Fruit fly (Drosophila melanogaster): ENCODE measurements around the gene ear.

Gene ear

DNA sequence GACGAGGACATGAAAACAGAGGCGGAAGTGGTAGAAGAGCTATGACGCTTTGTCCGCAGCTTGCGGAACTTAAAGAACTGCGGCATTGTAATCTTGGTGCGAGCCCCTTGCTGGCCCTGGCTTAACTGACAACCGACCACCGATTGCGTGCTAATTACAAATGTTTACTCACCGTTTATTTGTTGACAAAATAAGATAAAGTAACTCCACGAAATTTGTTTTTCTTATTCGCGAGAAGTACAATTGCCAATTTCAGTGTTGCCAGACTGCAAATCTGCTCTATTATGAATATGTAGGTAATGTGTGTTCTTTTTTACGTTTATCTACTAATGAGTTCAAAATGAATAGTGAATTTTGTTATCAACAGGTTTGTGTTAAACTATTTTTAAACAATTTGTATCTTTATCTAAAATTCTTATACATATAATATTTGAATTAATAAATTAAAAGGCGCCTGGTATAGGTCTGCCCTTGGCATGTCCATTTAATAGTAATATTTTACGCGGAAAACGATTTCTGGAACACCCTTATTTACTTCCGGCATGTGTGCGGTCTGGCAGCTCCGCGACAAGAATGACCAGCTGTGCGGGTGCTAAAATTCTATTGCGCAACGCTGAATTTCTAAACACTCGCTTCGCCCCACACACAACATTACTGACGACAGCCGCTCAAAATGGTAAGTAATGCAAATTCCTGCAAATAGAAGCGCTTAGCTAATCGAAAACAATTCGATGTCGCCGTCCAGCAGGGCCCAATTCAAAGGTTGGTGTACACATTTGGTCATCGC, 36.3 kb downstream of the ear start, which contains the start of the genes Atg4b and Hibch:
Atg4b (minus strand) TSS at position 280 of the 787 bp plus-strand sequence.
Hibch (plus strand) TSS at position 585 of the 787 bp plus-strand sequence.
- TF ChIP-seq CG15710 (tag; optimal IDR thresholded peaks at IDR 0.05) (peak; percentile 84), Ets98B (GFP tag; IDR thresholded peaks at IDR 0.05) (peak; percentile 75), Pif1B (GFP tag; optimal IDR thresholded peaks at IDR 0.05) (no peak), EcR (GFP tag; optimal IDR thresholded peaks at IDR 0.05) (peak; percentile 17), CG32121 (GFP tag; IDR thresholded peaks at IDR 0.05) (peak; percentile 72), CG13204 (GFP tag; optimal IDR thresholded peaks at IDR 0.05) (no peak), CG9948 (tag; optimal IDR thresholded peaks at IDR 0.05) (peak; percentile 77), fd96Ca (GFP tag; IDR thresholded peaks at IDR 0.05) (peak; percentile 75; the same call in 2 of the 3 replicates), CG10348 (GFP tag; IDR thresholded peaks at IDR 0.05) (0 out of 2 replicates have a peak, but pooled peaks have one; percentile 20), CG4496 (GFP tag; IDR thresholded peaks at IDR 0.05) (peak; percentile 81), CG8301 (tag; optimal IDR thresholded peaks at IDR 0.05) (no peak), CG8159 (tag; optimal IDR thresholded peaks at IDR 0.05) (peak; percentile 89), gl (tag; optimal IDR thresholded peaks at IDR 0.05) (peak; percentile 55), CG14655 (GFP tag; optimal IDR thresholded peaks at IDR 0.05) (no peak), rn (GFP tag; IDR thresholded peaks at IDR 0.05) (peak; percentile 46; the same call in 1 of the 2 replicates), CG12605 (GFP tag; IDR thresholded peaks at IDR 0.05) (0 out of 2 replicates have a peak, but pooled peaks have one; percentile 26), Snoo (tag; optimal IDR thresholded peaks at IDR 0.05) (peak; percentile 63), CG17806 (tag; optimal IDR thresholded peaks at IDR 0.05) (peak; percentile 83), CG34367 (tag; optimal IDR thresholded peaks at IDR 0.05) (peak; percentile 68), D1 (tag; optimal IDR thresholded peaks at IDR 0.05) (no peak), Pif1A (GFP tag; optimal IDR thresholded peaks at IDR 0.05) (no peak)

DNA sequence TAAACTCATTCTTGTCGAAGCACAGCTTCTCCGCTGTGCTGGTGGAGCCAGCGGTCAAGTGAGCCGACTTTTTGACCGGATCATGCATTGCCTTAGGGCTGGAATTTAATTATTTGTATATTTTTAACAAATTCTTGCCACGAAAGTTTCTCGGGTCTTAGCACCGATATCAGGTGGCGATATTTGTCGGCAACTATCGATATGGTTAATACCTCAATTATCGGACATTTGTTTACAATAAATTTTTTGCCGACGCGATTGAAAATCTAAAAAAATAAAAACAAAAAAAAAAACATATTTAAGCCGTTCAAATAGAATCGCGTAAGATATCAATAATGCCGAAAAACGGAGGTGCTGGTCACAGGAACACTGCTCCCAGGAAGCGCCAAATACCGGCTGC, 40.9 kb downstream of the ear start, which contains the start of the genes Cog2 and Trax:
Cog2 (minus strand) TSS at position 168 of the 400 bp plus-strand sequence.
Trax (plus strand) TSS at position 203 of the 400 bp plus-strand sequence.
- TF ChIP-seq CG32121 (GFP tag; IDR thresholded peaks at IDR 0.05) (peak; percentile 19; the same call in 1 of the 2 replicates), CG8301 (tag; optimal IDR thresholded peaks at IDR 0.05) (no peak)

DNA sequence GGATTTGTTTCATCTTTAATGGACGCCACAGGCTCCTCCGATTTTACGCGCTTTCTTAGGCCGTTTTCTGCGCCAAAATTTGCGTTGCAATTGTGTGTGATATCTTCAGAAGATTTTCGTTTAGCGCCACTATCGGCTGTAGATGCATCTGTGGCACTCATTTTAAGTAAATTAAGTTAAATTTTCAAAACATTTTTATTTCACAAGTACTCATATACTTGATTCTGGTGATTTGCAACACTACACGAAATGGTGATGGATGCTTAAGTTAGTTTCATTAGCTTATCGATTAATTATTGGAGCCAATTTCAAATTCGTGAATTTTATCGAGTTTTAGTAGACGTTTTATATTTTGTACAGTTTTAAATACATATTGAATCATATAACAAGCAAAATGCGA, 43.1 kb downstream of the ear start, which contains the start of gene CG6171:
CG6171 (minus strand) TSS at position 250 of the 400 bp plus-strand sequence.
- TF ChIP-seq Pif1B (GFP tag; optimal IDR thresholded peaks at IDR 0.05): no peak
- TF ChIP-seq CG9948 (tag; optimal IDR thresholded peaks at IDR 0.05): no peak
- TF ChIP-seq fd96Ca (GFP tag; IDR thresholded peaks at IDR 0.05): no peak
- no peak for TF ChIP-seq CG13204 (GFP tag; optimal IDR thresholded peaks at IDR 0.05)
- no peak for TF ChIP-seq CG12605 (GFP tag; IDR thresholded peaks at IDR 0.05)
- TF ChIP-seq CG8301 (tag; optimal IDR thresholded peaks at IDR 0.05): no peak
- TF ChIP-seq CG10348 (GFP tag; IDR thresholded peaks at IDR 0.05): no peak
- no peak for TF ChIP-seq CG17806 (tag; optimal IDR thresholded peaks at IDR 0.05)
- TF ChIP-seq rn (GFP tag; IDR thresholded peaks at IDR 0.05): no peak
- TF ChIP-seq CG34367 (tag; optimal IDR thresholded peaks at IDR 0.05): no peak
- TF ChIP-seq Snoo (tag; optimal IDR thresholded peaks at IDR 0.05): no peak

DNA sequence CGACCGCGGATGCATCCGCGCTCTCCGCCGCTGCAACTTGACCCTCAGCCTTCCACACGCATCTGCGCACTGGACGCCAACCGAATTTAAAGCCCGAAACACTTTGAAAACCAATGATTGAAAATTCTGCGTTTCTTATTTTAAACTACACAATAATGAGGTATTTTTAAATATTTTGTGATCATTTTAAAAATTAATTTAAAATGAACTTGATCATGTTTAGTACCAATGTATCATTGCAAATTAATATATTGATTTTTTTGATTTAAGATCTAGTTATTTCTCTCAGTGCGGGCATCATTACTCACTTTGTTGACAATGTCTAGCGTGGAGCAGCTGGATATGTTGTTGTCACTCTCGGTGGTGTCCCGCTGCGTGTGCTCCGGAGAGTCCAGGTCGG, 46.3 kb downstream of the ear start:
- TF ChIP-seq CG13204 (GFP tag; optimal IDR thresholded peaks at IDR 0.05) (no peak), EcR (GFP tag; optimal IDR thresholded peaks at IDR 0.05) (no peak), CG15710 (tag; optimal IDR thresholded peaks at IDR 0.05) (peak; percentile 32), fd96Ca (GFP tag; IDR thresholded peaks at IDR 0.05) (no peak), CG8159 (tag; optimal IDR thresholded peaks at IDR 0.05) (no peak), Pif1B (GFP tag; optimal IDR thresholded peaks at IDR 0.05) (no peak), D1 (tag; optimal IDR thresholded peaks at IDR 0.05) (no peak), CG4496 (GFP tag; IDR thresholded peaks at IDR 0.05) (peak; percentile 76; the same call in 2 of the 3 replicates), Ets98B (GFP tag; IDR thresholded peaks at IDR 0.05) (peak; percentile 41), rn (GFP tag; IDR thresholded peaks at IDR 0.05) (no peak), CG12605 (GFP tag; IDR thresholded peaks at IDR 0.05) (peak; percentile 46; the same call in 1 of the 2 replicates), CG34367 (tag; optimal IDR thresholded peaks at IDR 0.05) (no peak), CG8301 (tag; optimal IDR thresholded peaks at IDR 0.05) (no peak), CG9948 (tag; optimal IDR thresholded peaks at IDR 0.05) (peak; percentile 43), CG10348 (GFP tag; IDR thresholded peaks at IDR 0.05) (no peak), CG14655 (GFP tag; optimal IDR thresholded peaks at IDR 0.05) (no peak), CG17806 (tag; optimal IDR thresholded peaks at IDR 0.05) (peak; percentile 55), Pif1A (GFP tag; optimal IDR thresholded peaks at IDR 0.05) (no peak), CG32121 (GFP tag; IDR thresholded peaks at IDR 0.05) (peak; percentile 62; the same call in 1 of the 2 replicates), Snoo (tag; optimal IDR thresholded peaks at IDR 0.05) (peak; percentile 19), gl (tag; optimal IDR thresholded peaks at IDR 0.05) (no peak)

DNA sequence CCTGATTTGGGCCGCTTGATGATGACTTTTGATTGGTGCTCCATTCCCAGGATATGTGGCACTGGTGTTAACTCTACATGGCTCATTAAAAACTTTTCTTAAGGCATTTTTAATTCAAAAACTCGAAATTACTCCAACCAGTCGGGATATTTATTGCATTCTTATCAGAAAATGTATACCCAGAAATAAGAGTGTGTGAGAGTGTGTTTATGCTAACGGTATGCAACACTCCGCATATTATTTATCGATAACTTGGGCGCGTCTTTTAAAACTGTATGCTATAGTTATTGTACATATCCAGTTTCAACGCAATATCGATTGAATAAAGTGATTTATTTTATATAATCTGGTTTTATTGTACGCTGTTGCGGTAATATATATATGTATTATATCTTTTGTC, 46.9 kb downstream of the ear start, which contains the start of gene CG34404:
CG34404 (minus strand) TSS at position 189 of the 400 bp plus-strand sequence.
- TF ChIP-seq CG14655 (GFP tag; optimal IDR thresholded peaks at IDR 0.05) (no peak), Snoo (tag; optimal IDR thresholded peaks at IDR 0.05) (no peak), CG13204 (GFP tag; optimal IDR thresholded peaks at IDR 0.05) (no peak), D1 (tag; optimal IDR thresholded peaks at IDR 0.05) (no peak)

DNA sequence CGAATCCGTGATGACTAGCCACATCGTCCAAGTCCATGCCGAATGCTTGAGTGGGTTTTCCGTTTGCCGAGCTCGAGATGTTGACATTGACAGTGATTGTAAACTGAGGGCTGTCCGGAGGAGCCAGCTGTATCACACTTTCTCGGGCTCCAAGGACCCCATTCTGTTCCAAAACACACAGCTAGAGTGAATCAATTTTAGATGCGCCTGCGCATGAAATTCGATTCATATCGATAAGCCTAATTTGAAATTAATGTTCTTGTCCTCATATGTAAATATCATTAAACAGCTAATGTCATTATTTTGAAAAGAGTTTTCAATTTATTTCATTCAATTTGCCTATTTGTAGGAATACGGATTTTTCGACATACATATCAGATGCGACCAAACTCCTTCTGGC, 49.2 kb downstream of the ear start, which contains the start of gene CG14868:
CG14868 (minus strand) TSS at position 204 of the 400 bp plus-strand sequence.
- TF ChIP-seq CG12605 (GFP tag; IDR thresholded peaks at IDR 0.05) (no peak), Pif1A (GFP tag; optimal IDR thresholded peaks at IDR 0.05) (no peak), EcR (GFP tag; optimal IDR thresholded peaks at IDR 0.05) (no peak), D1 (tag; optimal IDR thresholded peaks at IDR 0.05) (no peak), CG4496 (GFP tag; IDR thresholded peaks at IDR 0.05) (no peak), CG8301 (tag; optimal IDR thresholded peaks at IDR 0.05) (no peak), CG14655 (GFP tag; optimal IDR thresholded peaks at IDR 0.05) (no peak), CG8159 (tag; optimal IDR thresholded peaks at IDR 0.05) (no peak), gl (tag; optimal IDR thresholded peaks at IDR 0.05) (no peak), CG15710 (tag; optimal IDR thresholded peaks at IDR 0.05) (no peak), Pif1B (GFP tag; optimal IDR thresholded peaks at IDR 0.05) (no peak)

Measured in whole organism, pupa.